Fruit fly (Drosophila melanogaster): ENCODE data around the gene CG14903.

DNA sequence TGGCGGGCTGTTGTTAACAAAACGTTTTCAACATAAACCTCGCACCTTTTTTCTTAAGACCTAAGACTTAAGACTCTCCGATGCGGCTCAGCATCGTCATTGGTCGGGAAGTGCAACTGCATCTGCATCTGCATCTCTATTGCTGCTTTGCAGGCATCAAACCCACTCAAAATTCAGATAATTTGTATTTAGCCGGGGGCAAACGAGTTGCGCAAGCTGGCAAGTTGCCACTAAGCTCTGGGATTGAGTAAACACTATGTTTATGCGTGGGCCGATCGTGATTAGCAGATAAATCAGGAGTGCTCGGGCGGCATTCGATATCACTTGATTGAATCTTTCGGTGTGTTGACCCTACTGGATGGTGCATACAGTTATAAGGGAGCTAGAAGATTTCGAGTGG lies 48.0 kb downstream of the CG14903 start:
- no peak for TF ChIP-seq CG32006 (GFP tag; optimal IDR thresholded peaks at IDR 0.05)
- no peak for TF ChIP-seq Ets21C (GFP tag; optimal IDR thresholded peaks at IDR 0.05)
- no peak for TF ChIP-seq dsx (GFP tag; optimal IDR thresholded peaks at IDR 0.05; ENCODE audit: poor library complexity, severe bottlenecking)
- TF ChIP-seq fd59A (GFP tag; optimal IDR thresholded peaks at IDR 0.05), result no peak

Data from whole organism, prepupa.